Fruit fly (Drosophila melanogaster) whole organism: ENCODE data around the gene CG46462.

Source experiments
- CG8478 ChIP-seq: fragments of >200 bp; optimal IDR thresholded peaks from 2 replicates; lab custom pipeline; 2018; ENCODE audit warnings: inconsistent platforms
- Dll ChIP-seq: fragments of >200 bp; optimal IDR thresholded peaks from 2 replicates; lab custom pipeline; 2017
- EcR ChIP-seq, 2 experiments: fragments of >200 bp; optimal IDR thresholded peaks; 2 replicates each; lab custom pipeline; 2017; ENCODE audit warnings: missing biosample characterization in 2 of 2, missing genetic modification characterization in 2 of 2, missing genetic modification reagents in 2 of 2
- pan ChIP-seq: fragments of >200 bp; optimal IDR thresholded peaks from 2 replicates; lab custom pipeline; 2017
- psq ChIP-seq: fragments of >200 bp; optimal IDR thresholded peaks from 2 replicates; lab custom pipeline; 2017
- usp ChIP-seq: fragments of >200 bp; optimal IDR thresholded peaks from 2 replicates; lab custom pipeline; 2017; ENCODE audit warnings: missing biosample characterization, missing genetic modification characterization, mixed read lengths

- TF ChIP-seq pan (lab: Kevin White, UChicago) (no peak), CG8478 (no peak), psq (lab: Kevin White, UChicago) (no peak), usp (GFP tag; lab: Kevin White, UChicago) (no peak), Dll (lab: Kevin White, UChicago) (no peak), EcR (GFP tag; optimal IDR thresholded peaks at IDR 0.05; lab: Kevin White, UChicago) (no peak)
These were observed at the start of gene CG46462 for dm6 chr3L:19931391-19931790.
